Fruit fly (Drosophila melanogaster) whole organism, pupa: ENCODE measurements around the gene Sec63.

ENCODE experiments used
- CG12605 ChIP-seq: fragments of 200-800 bp; sonication (Bioruptor generic); IDR thresholded peaks from 2 replicates; pipeline ENCODE4 v1.3.6; 2022; ENCODE audit warnings: missing biosample characterization, missing genetic modification characterization
- CG17806 ChIP-seq: fragments of 200-800 bp; sonication (Bioruptor generic); optimal IDR thresholded peaks from 2 replicates; lab custom pipeline; 2018; ENCODE audit warnings: missing biosample characterization, mild to moderate bottlenecking, missing genetic modification characterization, moderate library complexity
- CG32121 ChIP-seq: fragments of 200-800 bp; sonication (Bioruptor generic); IDR thresholded peaks from 2 replicates; pipeline ENCODE4 v1.3.6; 2022; ENCODE audit warnings: missing biosample characterization, missing genetic modification characterization
- Pif1B ChIP-seq: fragments of 200-800 bp; sonication (Bioruptor generic); optimal IDR thresholded peaks from 3 replicates; lab custom pipeline; 2016; ENCODE audit warnings: missing biosample characterization, missing genetic modification characterization

DNA sequence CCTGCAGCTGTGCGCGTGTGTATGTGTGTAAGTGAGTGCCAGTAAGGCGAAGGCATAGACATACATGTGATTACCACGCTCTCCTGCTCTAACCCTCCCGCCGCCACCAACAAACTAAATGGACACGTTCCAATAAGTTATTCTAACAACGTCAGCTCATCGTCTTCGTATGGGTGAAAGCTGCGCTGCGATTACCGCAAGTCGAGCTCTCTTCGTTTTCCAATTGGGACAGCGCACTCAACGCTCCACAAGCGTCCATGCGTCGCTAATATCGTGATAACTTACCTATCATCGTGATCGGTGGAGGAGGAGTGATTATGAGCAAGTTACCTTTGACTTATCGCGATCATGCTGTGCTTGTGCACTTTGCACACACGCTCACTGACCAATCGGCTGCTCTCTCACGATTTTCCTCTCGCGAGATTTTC lies 748 bp downstream of the Sec63 start:
- TF ChIP-seq Pif1B (GFP tag; lab: Kevin White, UChicago) (peak; percentile 61), CG32121 (no peak), CG12605 (GFP tag; lab: Robert Waterston, UW) (peak; percentile 83), CG17806 (tag; lab: Kevin White, UChicago) (no peak)
